Fruit fly (Drosophila melanogaster) whole organism: ENCODE results near the gene unc-119.

ENCODE experiments used
- CG8478 ChIP-seq: fragments of >200 bp; optimal IDR thresholded peaks from 2 replicates; lab custom pipeline; 2018; ENCODE audit warnings: inconsistent platforms
- Dll ChIP-seq: fragments of >200 bp; optimal IDR thresholded peaks from 2 replicates; lab custom pipeline; 2017
- EcR ChIP-seq, 2 experiments: fragments of >200 bp; optimal IDR thresholded peaks; 2 replicates each; lab custom pipeline; 2017; ENCODE audit warnings: missing biosample characterization in 2 of 2, missing genetic modification characterization in 2 of 2, missing genetic modification reagents in 2 of 2
- pan ChIP-seq: fragments of >200 bp; optimal IDR thresholded peaks from 2 replicates; lab custom pipeline; 2017
- psq ChIP-seq: fragments of >200 bp; optimal IDR thresholded peaks from 2 replicates; lab custom pipeline; 2017
- usp ChIP-seq: fragments of >200 bp; optimal IDR thresholded peaks from 2 replicates; lab custom pipeline; 2017; ENCODE audit warnings: missing biosample characterization, missing genetic modification characterization, mixed read lengths

- TF ChIP-seq psq (no peak), Dll (lab: Kevin White, UChicago) (no peak), pan (no peak), usp (GFP tag; lab: Kevin White, UChicago) (no peak), EcR (GFP tag; optimal IDR thresholded peaks at IDR 0.05; lab: Kevin White, UChicago) (no peak), CG8478 (lab: Kevin White, UChicago) (no peak)
Measured at dm6 chrX:7246070-7246469, 45.0 kb downstream of the unc-119 start.
